Worm (Caenorhabditis elegans) whole organism, L1 larva: ENCODE results near the gene C09F9.2.

Source experiments
- C04F5.9 ChIP-seq: sonication (generic microtip); optimal IDR thresholded peaks from 2 replicates; lab custom pipeline; 2016; ENCODE audit warnings: missing genetic modification characterization, missing compliant biosample characterization
- F16B12.6 ChIP-seq: fragments of 150-350 bp; optimal IDR thresholded peaks from 2 replicates; lab custom pipeline; 2014; ENCODE audit warnings: missing biosample characterization, missing genetic modification characterization
- Y116A8C.19 ChIP-seq: sonication (generic microtip); optimal IDR thresholded peaks from 2 replicates; lab custom pipeline; 2016; ENCODE audit warnings: missing compliant biosample characterization, missing genetic modification characterization, borderline replicate concordance
- aha-1 ChIP-seq: fragments of 150-350 bp; optimal IDR thresholded peaks from 2 replicates; lab custom pipeline; 2014; ENCODE audit warnings: missing biosample characterization, missing genetic modification characterization
- alr-1 ChIP-seq: fragments of 200-800 bp; sonication (Bioruptor generic); optimal IDR thresholded peaks from 2 replicates; lab custom pipeline; 2018; ENCODE audit warnings: borderline replicate concordance, mild to moderate bottlenecking, missing genetic modification characterization, missing compliant biosample characterization
- aly-2 ChIP-seq: fragments of 150-350 bp; optimal IDR thresholded peaks from 2 replicates; lab custom pipeline; 2014; ENCODE audit warnings: missing biosample characterization, missing genetic modification characterization
- ceh-82 ChIP-seq, 3 experiments: fragments of 150-350 bp in 1 of 3; sonication (generic microtip) in 2 of 3; optimal IDR thresholded peaks; 2 replicates each; lab custom pipeline; 2014 to 2017; ENCODE audit warnings: missing biosample characterization in 3 of 3, missing genetic modification characterization in 3 of 3
- ceh-90 ChIP-seq: sonication (generic microtip); optimal IDR thresholded peaks from 2 replicates; lab custom pipeline; 2016; ENCODE audit warnings: missing genetic modification characterization, missing compliant biosample characterization
- ces-1 ChIP-seq: fragments of 150-350 bp; optimal IDR thresholded peaks from 2 replicates; lab custom pipeline; 2014; ENCODE audit warnings: missing biosample characterization, missing genetic modification reagents, missing genetic modification characterization
- dsc-1 ChIP-seq: sonication (generic microtip); optimal IDR thresholded peaks from 2 replicates; lab custom pipeline; 2016; ENCODE audit warnings: mild to moderate bottlenecking, missing genetic modification characterization, missing compliant biosample characterization
- efl-1 ChIP-seq, 4 experiments: fragments of 150-350 bp; optimal IDR thresholded peaks in 3 of 4; peaks in 1 of 4; 1 replicate in 1 of 4; 2 replicates in 3 of 4; lab custom pipeline; 2014; ENCODE audit warnings: missing biosample characterization in 2 of 4, missing genetic modification characterization in 2 of 4, missing genetic modification reagents in 2 of 4
- efl-3 ChIP-seq: fragments of 200-800 bp; sonication (Bioruptor generic); optimal IDR thresholded peaks from 2 replicates; lab custom pipeline; 2018; ENCODE audit warnings: mild to moderate bottlenecking, missing genetic modification characterization, missing compliant biosample characterization
- egl-27 ChIP-seq, 2 experiments: fragments of 150-350 bp in 1 of 2; sonication (generic microtip); optimal IDR thresholded peaks; 3 replicates each; lab custom pipeline; 2017 to 2018; ENCODE audit warnings: missing biosample characterization in 2 of 2, missing genetic modification characterization in 2 of 2, missing genetic modification reagents in 2 of 2
- elt-2 ChIP-seq: sonication (generic microtip); optimal IDR thresholded peaks from 2 replicates; lab custom pipeline; 2016; ENCODE audit warnings: missing genetic modification characterization, mild to moderate bottlenecking, inconsistent platforms, missing compliant biosample characterization, missing genetic modification reagents
- elt-3 ChIP-seq, 6 experiments: fragments of 150-350 bp in 1 of 6; sonication (generic microtip); optimal IDR thresholded peaks; 2 replicates each; lab custom pipeline; 2017 to 2018; ENCODE audit warnings: missing biosample characterization in 6 of 6, missing genetic modification characterization in 6 of 6, inconsistent platforms in 1 of 6
- ets-5 ChIP-seq: fragments of 200-800 bp; sonication (Bioruptor generic); IDR thresholded peaks from 2 replicates; pipeline ENCODE4 v1.3.6; 2022; ENCODE audit warnings: missing genetic modification characterization, missing compliant biosample characterization
- fkh-10 ChIP-seq: sonication (generic microtip); optimal IDR thresholded peaks from 2 replicates; lab custom pipeline; 2017; ENCODE audit warnings: missing biosample characterization, missing genetic modification reagents, missing genetic modification characterization
- fkh-4 ChIP-seq: sonication (generic microtip); optimal IDR thresholded peaks from 2 replicates; lab custom pipeline; 2016; ENCODE audit warnings: missing compliant biosample characterization, missing genetic modification characterization, borderline replicate concordance
- fkh-8 ChIP-seq: sonication (generic microtip); optimal IDR thresholded peaks from 2 replicates; lab custom pipeline; 2016; ENCODE audit warnings: mild to moderate bottlenecking, missing genetic modification characterization, missing compliant biosample characterization
- fos-1 ChIP-seq: fragments of 150-350 bp; optimal IDR thresholded peaks from 2 replicates; lab custom pipeline; 2014; ENCODE audit warnings: missing biosample characterization, missing genetic modification characterization
- grh-1 ChIP-seq: fragments of 200-800 bp; sonication (Bioruptor generic); IDR thresholded peaks from 2 replicates; pipeline ENCODE4 v1.3.6; 2022; ENCODE audit warnings: missing genetic modification reagents, missing genetic modification characterization, missing compliant biosample characterization
- hlh-4 ChIP-seq: sonication (generic microtip); optimal IDR thresholded peaks from 2 replicates; lab custom pipeline; 2016; ENCODE audit warnings: mild to moderate bottlenecking, missing genetic modification characterization, missing compliant biosample characterization
- hpl-2 ChIP-seq: fragments of 150-350 bp; optimal IDR thresholded peaks from 2 replicates; lab custom pipeline; 2014; ENCODE audit warnings: missing biosample characterization, missing genetic modification reagents, missing genetic modification characterization
- jun-1 ChIP-seq: fragments of 150-350 bp; optimal IDR thresholded peaks from 2 replicates; lab custom pipeline; 2014; ENCODE audit warnings: missing biosample characterization, missing genetic modification reagents, missing genetic modification characterization
- lin-35 ChIP-seq, 2 experiments: fragments of 150-350 bp; optimal IDR thresholded peaks; 2 replicates each; lab custom pipeline; 2014; ENCODE audit warnings: missing biosample characterization in 2 of 2, missing genetic modification characterization in 2 of 2, missing genetic modification reagents in 2 of 2
- mab-9 ChIP-seq: fragments of 200-800 bp; sonication (Bioruptor generic); IDR thresholded peaks from 2 replicates; pipeline ENCODE4 v1.3.6; 2022; ENCODE audit warnings: missing genetic modification reagents, missing genetic modification characterization, missing compliant biosample characterization
- nhr-12 ChIP-seq: sonication (generic microtip); optimal IDR thresholded peaks from 2 replicates; lab custom pipeline; 2017; ENCODE audit warnings: missing biosample characterization, missing genetic modification characterization
- nhr-19 ChIP-seq: fragments of 200-800 bp; sonication (Bioruptor generic); conservative IDR thresholded peaks from 2 replicates; pipeline ENCODE4 v1.3.6; 2022; ENCODE audit warnings: missing genetic modification characterization, missing compliant biosample characterization
- nhr-47 ChIP-seq: sonication (generic microtip); optimal IDR thresholded peaks from 2 replicates; lab custom pipeline; 2016; ENCODE audit warnings: mild to moderate bottlenecking, missing genetic modification characterization, moderate library complexity, missing compliant biosample characterization
- nhr-77 ChIP-seq: fragments of 150-350 bp; optimal IDR thresholded peaks from 2 replicates; lab custom pipeline; 2014; ENCODE audit warnings: missing biosample characterization, missing genetic modification characterization
- pax-3 ChIP-seq: fragments of 200-800 bp; sonication (Bioruptor generic); optimal IDR thresholded peaks from 2 replicates; lab custom pipeline; 2018; ENCODE audit warnings: mild to moderate bottlenecking, missing genetic modification characterization, moderate library complexity, missing compliant biosample characterization
- pqm-1 ChIP-seq: sonication (generic microtip); optimal IDR thresholded peaks from 3 replicates; lab custom pipeline; 2017; ENCODE audit warnings: missing biosample characterization, missing genetic modification characterization
- skn-1 ChIP-seq: fragments of 150-350 bp; optimal IDR thresholded peaks from 2 replicates; lab custom pipeline; 2014; ENCODE audit warnings: missing biosample characterization, missing genetic modification characterization
- sox-4 ChIP-seq: sonication (generic microtip); optimal IDR thresholded peaks from 2 replicates; lab custom pipeline; 2016; ENCODE audit warnings: missing genetic modification characterization, missing compliant biosample characterization
- sup-37 ChIP-seq: fragments of 200-800 bp; sonication (Bioruptor generic); optimal IDR thresholded peaks from 2 replicates; lab custom pipeline; 2018; ENCODE audit warnings: mild to moderate bottlenecking, missing genetic modification characterization, missing compliant biosample characterization
- tlp-1 ChIP-seq: fragments of 150-350 bp; optimal IDR thresholded peaks from 2 replicates; lab custom pipeline; 2014; ENCODE audit warnings: missing biosample characterization, missing genetic modification characterization
- unc-130 ChIP-seq: fragments of 150-350 bp; optimal IDR thresholded peaks from 2 replicates; lab custom pipeline; 2017; ENCODE audit warnings: missing biosample characterization, missing genetic modification characterization, inconsistent platforms
- unc-30 ChIP-seq: sonication (generic microtip); optimal IDR thresholded peaks from 2 replicates; lab custom pipeline; 2017; ENCODE audit warnings: missing biosample characterization, missing genetic modification characterization
- unc-62 ChIP-seq: fragments of 150-350 bp; optimal IDR thresholded peaks from 2 replicates; lab custom pipeline; 2014; ENCODE audit warnings: missing biosample characterization, missing genetic modification reagents, missing genetic modification characterization
- unc-86 ChIP-seq: sonication (generic microtip); optimal IDR thresholded peaks from 2 replicates; lab custom pipeline; 2016; ENCODE audit warnings: missing genetic modification characterization, missing compliant biosample characterization
- vab-15 ChIP-seq: sonication (generic microtip); optimal IDR thresholded peaks from 2 replicates; lab custom pipeline; 2017; ENCODE audit warnings: missing genotype, mild to moderate bottlenecking, missing genetic modification characterization, missing compliant biosample characterization
- zip-4 ChIP-seq: fragments of 200-800 bp; sonication (Bioruptor generic); optimal IDR thresholded peaks from 2 replicates; lab custom pipeline; 2018; ENCODE audit warnings: mild to moderate bottlenecking, missing genetic modification characterization, moderate library complexity, missing compliant biosample characterization
- ztf-11 ChIP-seq, 2 experiments: sonication (generic microtip); optimal IDR thresholded peaks; 2 replicates each; lab custom pipeline; 2016 to 2017; ENCODE audit warnings: missing genetic modification characterization in 2 of 2, missing biosample characterization in 1 of 2, missing compliant biosample characterization in 1 of 2
- ztf-4 ChIP-seq: fragments of 150-350 bp; optimal IDR thresholded peaks from 2 replicates; lab custom pipeline; 2014; ENCODE audit warnings: missing biosample characterization, missing genetic modification characterization

The C09F9.2 gene

ce11 chrII:14739143-14739542 is 33.8 kb downstream of the C09F9.2 start, which contains the start of gene npr-34:
TSS of gene npr-34 (minus strand) at chrII:14739243.
- TF ChIP-seq F16B12.6 (no peak), zip-4 (GFP tag; lab: Kevin White, UChicago) (no peak), unc-130 (tag; lab: Kevin White, UChicago) (no peak), nhr-77 (tag; lab: Kevin White, UChicago) (no peak), ets-5 (GFP tag; lab: Robert Waterston, UW) (no peak), nhr-47 (no peak), ces-1 (GFP tag; lab: Kevin White, UChicago) (no peak), unc-30 (no peak), ztf-4 (tag; lab: Kevin White, UChicago) (no peak), ztf-11 (tag; optimal IDR thresholded peaks at IDR 0.05; lab: Kevin White, UChicago) (no peak), grh-1 (GFP tag; lab: Robert Waterston, UW) (no peak), hlh-4 (tag; lab: Kevin White, UChicago) (no peak), ceh-82 (tag; optimal IDR thresholded peaks at IDR 0.05; lab: Kevin White, UChicago) (no peak), fkh-10 (no peak), mab-9 (GFP tag; lab: Robert Waterston, UW) (no peak), unc-86 (tag; lab: Kevin White, UChicago) (no peak), fos-1 (tag; lab: Kevin White, UChicago) (no peak), elt-3 (tag; optimal IDR thresholded peaks at IDR 0.05; lab: Kevin White, UChicago) (no peak), fkh-4 (tag; lab: Kevin White, UChicago) (no peak)
- TF ChIP-seq, all 84 proteins: peak for 0

DNA sequence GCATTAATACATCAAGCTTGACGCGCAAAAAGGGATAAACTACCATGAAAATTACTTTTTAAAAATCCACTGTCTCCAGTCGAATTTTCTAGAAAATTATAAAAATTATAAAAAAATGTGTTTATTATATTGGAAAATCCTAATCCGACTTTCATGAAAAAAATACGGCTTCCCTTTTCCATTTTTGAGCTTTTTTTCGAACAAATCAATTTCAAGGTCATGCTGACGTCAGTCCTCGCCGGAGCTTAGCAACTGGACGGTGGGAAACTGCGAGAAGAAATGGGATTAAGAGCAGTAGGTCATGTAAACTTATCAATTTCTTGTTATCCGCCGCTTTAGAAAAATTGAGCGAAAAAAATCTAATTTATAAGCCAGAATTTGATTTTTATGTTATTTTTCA is 39.8 kb downstream of the C09F9.2 start:
- TF ChIP-seq vab-15 (tag; lab: Kevin White, UChicago) (no peak), sup-37 (no peak), nhr-19 (no peak), ztf-11 (tag; optimal IDR thresholded peaks at IDR 0.05; lab: Kevin White, UChicago) (no peak), sox-4 (tag; lab: Kevin White, UChicago) (no peak), Y116A8C.19 (tag; lab: Kevin White, UChicago) (no peak), tlp-1 (no peak), nhr-12 (no peak), pax-3 (tag; lab: Kevin White, UChicago) (peak; percentile 58), aly-2 (no peak), skn-1 (no peak), unc-130 (tag; lab: Kevin White, UChicago) (no peak), efl-3 (GFP tag; lab: Kevin White, UChicago) (no peak), hpl-2 (GFP tag; lab: Kevin White, UChicago) (no peak), ceh-90 (no peak), dsc-1 (tag; lab: Kevin White, UChicago) (peak; percentile 64), jun-1 (no peak), aha-1 (tag; lab: Kevin White, UChicago) (no peak), unc-62 (GFP tag; lab: Kevin White, UChicago) (no peak), lin-35 (GFP tag; optimal IDR thresholded peaks at IDR 0.05; lab: Kevin White, UChicago) (no peak), fkh-8 (peak; percentile 38), C04F5.9 (tag; lab: Kevin White, UChicago) (no peak), pqm-1 (tag; lab: Kevin White, UChicago) (no peak), alr-1 (tag; lab: Kevin White, UChicago) (no peak), grh-1 (GFP tag; lab: Robert Waterston, UW) (no peak), ztf-4 (tag; lab: Kevin White, UChicago) (no peak), egl-27 (tag; optimal IDR thresholded peaks at IDR 0.05; lab: Kevin White, UChicago) (no peak), zip-4 (GFP tag; lab: Kevin White, UChicago) (no peak), elt-2 (tag; lab: Kevin White, UChicago) (no peak), nhr-47 (peak; percentile 28), efl-1 (optimal IDR thresholded peaks at IDR 0.05; lab: Kevin White, UChicago) (no peak), efl-1 (GFP tag; optimal IDR thresholded peaks at IDR 0.05 in 1 of 2; lab: Kevin White, UChicago) (peak in 1 of 2 experiments; percentile 31)
